Fruit fly (Drosophila melanogaster): ENCODE data around the gene pns.

DNA sequence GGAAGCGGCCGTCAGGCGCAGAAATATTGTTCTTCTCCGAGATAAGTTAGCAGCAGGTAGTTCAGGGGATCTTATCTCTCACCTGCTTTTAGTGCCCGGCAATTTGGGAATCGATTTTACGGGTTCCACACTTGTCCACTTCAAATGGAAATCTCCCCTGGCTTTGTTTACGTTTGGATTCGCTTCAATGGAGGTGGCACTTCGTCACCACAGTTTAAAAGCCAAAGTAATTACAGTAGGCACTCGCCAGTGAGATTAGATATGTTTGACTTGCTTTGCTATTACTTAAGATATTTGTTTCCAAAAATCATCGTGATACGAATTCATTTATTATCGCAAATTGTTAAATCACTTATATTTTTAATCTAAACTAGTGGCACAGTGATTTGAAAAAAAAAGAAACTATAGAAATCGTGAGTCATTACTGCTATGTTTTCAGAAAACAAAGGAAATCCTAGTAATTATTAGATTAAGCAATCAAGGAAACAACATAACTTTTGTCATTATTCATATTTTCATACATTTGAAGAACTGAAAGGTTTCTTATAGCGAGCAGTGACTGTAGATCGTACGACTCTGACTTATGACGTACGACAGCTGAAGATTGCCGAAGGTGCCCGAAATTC is 11.5 kb downstream of the pns start:
- TF ChIP-seq CG3995 (GFP tag; optimal IDR thresholded peaks at IDR 0.05) (peak; percentile 24), repo (GFP tag; optimal IDR thresholded peaks at IDR 0.05) (no peak), zfh1 (GFP tag; IDR thresholded peaks at IDR 0.05) (no peak), z (GFP tag; IDR thresholded peaks at IDR 0.05) (no peak), Spps (tag; optimal IDR thresholded peaks at IDR 0.05) (no peak), emc (GFP tag; optimal IDR thresholded peaks at IDR 0.05) (no peak), kay (GFP tag; optimal IDR thresholded peaks at IDR 0.05) (peak; percentile 49), CG15479 (GFP tag; optimal IDR thresholded peaks at IDR 0.05) (no peak), Elba2 (GFP tag; optimal IDR thresholded peaks at IDR 0.05) (no peak), Hr78 (GFP tag; optimal IDR thresholded peaks at IDR 0.05) (no peak), CG4328 (GFP tag; optimal IDR thresholded peaks at IDR 0.05) (peak; percentile 25), CrebB (tag; optimal IDR thresholded peaks at IDR 0.05) (no peak), Aef1 (GFP tag; IDR thresholded peaks at IDR 0.05) (peak; percentile 30; the same call in 1 of the 3 replicates)

All from whole organism, embryonic.